Worm (Caenorhabditis elegans) whole organism, early embryonic: ENCODE measurements around the gene C49F5.3.

Experiments used
- B0310.2 ChIP-seq: sonication (generic microtip); optimal IDR thresholded peaks from 2 replicates; lab custom pipeline; 2016; ENCODE audit warnings: mild to moderate bottlenecking, missing genetic modification characterization, missing compliant biosample characterization
- F13C5.2 ChIP-seq: sonication (generic microtip); optimal IDR thresholded peaks from 2 replicates; lab custom pipeline; 2017; ENCODE audit warnings: mild to moderate bottlenecking, missing genetic modification characterization, inconsistent platforms, missing compliant biosample characterization
- aly-1 ChIP-seq: sonication (generic microtip); optimal IDR thresholded peaks from 2 replicates; lab custom pipeline; 2016; ENCODE audit warnings: missing genetic modification characterization, missing compliant biosample characterization
- ama-1 ChIP-seq: fragments of 150-350 bp; optimal IDR thresholded peaks from 2 replicates; lab custom pipeline; 2014
- ceh-13 ChIP-seq: fragments of 200-800 bp; sonication (Bioruptor generic); optimal IDR thresholded peaks from 2 replicates; lab custom pipeline; 2018; ENCODE audit warnings: mild to moderate bottlenecking, missing genetic modification characterization, missing compliant biosample characterization
- ceh-36 ChIP-seq: sonication (generic microtip); optimal IDR thresholded peaks from 2 replicates; lab custom pipeline; 2016; ENCODE audit warnings: missing genetic modification characterization, inconsistent platforms, missing compliant biosample characterization
- ets-7 ChIP-seq: sonication (generic microtip); optimal IDR thresholded peaks from 2 replicates; lab custom pipeline; 2016; ENCODE audit warnings: missing genotype, missing genetic modification characterization, missing compliant biosample characterization
- flt-1 ChIP-seq: fragments of 200-800 bp; sonication (Bioruptor generic); IDR thresholded peaks from 2 replicates; pipeline ENCODE4 v1.3.6; 2022; ENCODE audit warnings: missing genetic modification characterization, missing compliant biosample characterization
- hmbx-1 ChIP-seq: sonication (generic microtip); optimal IDR thresholded peaks from 2 replicates; lab custom pipeline; 2016; ENCODE audit warnings: mild to moderate bottlenecking, missing genetic modification characterization, missing compliant biosample characterization
- hmg-4 ChIP-seq: fragments of 200-800 bp; sonication (Bioruptor generic); optimal IDR thresholded peaks from 2 replicates; lab custom pipeline; 2018; ENCODE audit warnings: mild to moderate bottlenecking, missing genetic modification characterization, missing compliant biosample characterization
- hnd-1 ChIP-seq: sonication (generic microtip); optimal IDR thresholded peaks from 2 replicates; lab custom pipeline; 2016; ENCODE audit warnings: missing genetic modification characterization, missing compliant biosample characterization
- pes-1 ChIP-seq: fragments of 200-800 bp; sonication (Bioruptor generic); IDR thresholded peaks from 2 replicates; pipeline ENCODE4 v1.3.6; 2022; ENCODE audit warnings: missing genetic modification reagents, missing genetic modification characterization, missing compliant biosample characterization
- scrt-1 ChIP-seq: fragments of 200-800 bp; sonication (Bioruptor generic); IDR thresholded peaks from 2 replicates; pipeline ENCODE4 v1.3.6; 2022; ENCODE audit warnings: missing genetic modification characterization, missing compliant biosample characterization
- sea-1 ChIP-seq: fragments of 200-800 bp; sonication (Bioruptor generic); conservative IDR thresholded peaks from 2 replicates; pipeline ENCODE4 v1.3.6; 2022; ENCODE audit warnings: missing genetic modification characterization, missing compliant biosample characterization
- tbx-11 ChIP-seq: fragments of 200-800 bp; sonication (Bioruptor generic); IDR thresholded peaks from 2 replicates; pipeline ENCODE4 v1.3.6; 2022; ENCODE audit warnings: missing genetic modification characterization, missing compliant biosample characterization
- tbx-37 ChIP-seq: fragments of 200-800 bp; sonication (Bioruptor generic); conservative IDR thresholded peaks from 2 replicates; pipeline ENCODE4 v1.3.6; 2022; ENCODE audit warnings: missing genetic modification reagents, missing genetic modification characterization, missing compliant biosample characterization
- tra-4 ChIP-seq: sonication (generic microtip); optimal IDR thresholded peaks from 2 replicates; lab custom pipeline; 2017; ENCODE audit warnings: missing genetic modification characterization, missing compliant biosample characterization

C49F5.3 gene

ce11 chrX:11969085-11969484, 14.3 kb downstream of the C49F5.3 start:
- no peak for TF ChIP-seq tbx-37
- no peak for TF ChIP-seq tra-4 (tag; lab: Kevin White, UChicago)
- no peak for TF ChIP-seq F13C5.2 (tag; lab: Kevin White, UChicago)
- TF ChIP-seq pes-1: no peak
- TF ChIP-seq flt-1 (GFP tag; lab: Robert Waterston, UW): no peak
- TF ChIP-seq B0310.2 (tag; lab: Kevin White, UChicago): no peak
- no peak for TF ChIP-seq ceh-36
- TF ChIP-seq scrt-1: no peak
- no peak for TF ChIP-seq ets-7 (tag; lab: Kevin White, UChicago)
- no peak for TF ChIP-seq ama-1 (lab: Kevin White, UChicago)
- TF ChIP-seq aly-1 (tag; lab: Kevin White, UChicago): no peak
- TF ChIP-seq tbx-11 (GFP tag; lab: Robert Waterston, UW): no peak
- no peak for TF ChIP-seq hmbx-1
- no peak for TF ChIP-seq hmg-4 (GFP tag; lab: Kevin White, UChicago)
- no peak for TF ChIP-seq hnd-1 (tag; lab: Kevin White, UChicago)
- no peak for TF ChIP-seq sea-1
- no peak for TF ChIP-seq ceh-13 (GFP tag; lab: Kevin White, UChicago)

ce11 chrX:11968024-11968598, 15.3 kb downstream of the C49F5.3 start:
- no peak for TF ChIP-seq tbx-37
- no peak for TF ChIP-seq sea-1
- no peak for TF ChIP-seq scrt-1

ce11 chrX:11967034-11967433, 16.4 kb downstream of the C49F5.3 start:
- no peak for TF ChIP-seq pes-1

ce11 chrX:11965663-11966304, 17.6 kb downstream of the C49F5.3 start, which contains the start of gene sams-1:
Gene sams-1, plus strand, starts transcription at chrX:11965962.
- TF ChIP-seq aly-1 (tag; lab: Kevin White, UChicago) (no peak), hmg-4 (GFP tag; lab: Kevin White, UChicago) (no peak), ama-1 (lab: Kevin White, UChicago) (no peak), tbx-11 (GFP tag; lab: Robert Waterston, UW) (no peak), sea-1 (no peak)

- TF ChIP-seq tbx-11 (GFP tag; lab: Robert Waterston, UW): no peak
- TF ChIP-seq hnd-1 (tag; lab: Kevin White, UChicago): no peak
- no peak for TF ChIP-seq flt-1 (GFP tag; lab: Robert Waterston, UW)
- no peak for TF ChIP-seq scrt-1
- TF ChIP-seq ceh-13 (GFP tag; lab: Kevin White, UChicago): no peak
- no peak for TF ChIP-seq aly-1 (tag; lab: Kevin White, UChicago)
- TF ChIP-seq ets-7 (tag; lab: Kevin White, UChicago): no peak
- TF ChIP-seq F13C5.2 (tag; lab: Kevin White, UChicago): no peak
- TF ChIP-seq tra-4 (tag; lab: Kevin White, UChicago): no peak
- no peak for TF ChIP-seq hmg-4 (GFP tag; lab: Kevin White, UChicago)
- no peak for TF ChIP-seq hmbx-1
Measured at ce11 chrX:11965163-11965562, 18.3 kb downstream of the C49F5.3 start.

ce11 chrX:11964555-11964954, 18.9 kb downstream of the C49F5.3 start:
- TF ChIP-seq hmbx-1: no peak
- no peak for TF ChIP-seq sea-1
- TF ChIP-seq hnd-1 (tag; lab: Kevin White, UChicago): no peak
- TF ChIP-seq ceh-36: no peak

ce11 chrX:11963659-11964058, 19.8 kb downstream of the C49F5.3 start:
- TF ChIP-seq aly-1 (tag; lab: Kevin White, UChicago): no peak
- TF ChIP-seq sea-1: no peak
- no peak for TF ChIP-seq B0310.2 (tag; lab: Kevin White, UChicago)
- no peak for TF ChIP-seq flt-1 (GFP tag; lab: Robert Waterston, UW)
- TF ChIP-seq ceh-13 (GFP tag; lab: Kevin White, UChicago): no peak
- TF ChIP-seq F13C5.2 (tag; lab: Kevin White, UChicago): no peak
- TF ChIP-seq ceh-36: no peak
- TF ChIP-seq tbx-11 (GFP tag; lab: Robert Waterston, UW): no peak
- TF ChIP-seq scrt-1: no peak

ce11 chrX:11962050-11962788, 21.2 kb downstream of the C49F5.3 start:
- TF ChIP-seq tra-4 (tag; lab: Kevin White, UChicago) (no peak), ama-1 (lab: Kevin White, UChicago) (no peak), hmg-4 (GFP tag; lab: Kevin White, UChicago) (no peak), flt-1 (GFP tag; lab: Robert Waterston, UW) (no peak), F13C5.2 (tag; lab: Kevin White, UChicago) (no peak), tbx-37 (no peak), ets-7 (tag; lab: Kevin White, UChicago) (no peak), scrt-1 (no peak), hmbx-1 (no peak), tbx-11 (GFP tag; lab: Robert Waterston, UW) (no peak), hnd-1 (tag; lab: Kevin White, UChicago) (no peak)
